Worm (Caenorhabditis elegans) whole organism, L4 larva: ENCODE results near the gene T24B8.4.

Experiments
- D1046.2 ChIP-seq: fragments of 200-800 bp; sonication (Bioruptor generic); IDR thresholded peaks from 2 replicates; pipeline ENCODE4 v1.3.6; 2022; ENCODE audit warnings: missing genetic modification characterization, missing compliant biosample characterization
- F44E2.7 ChIP-seq: fragments of 200-800 bp; sonication (Bioruptor generic); IDR thresholded peaks from 2 replicates; pipeline ENCODE4 v2.1.2; 2022; ENCODE audit warnings: missing genetic modification characterization, missing compliant biosample characterization
- F49E8.2 ChIP-seq: sonication (generic microtip); optimal IDR thresholded peaks from 2 replicates; lab custom pipeline; 2016; ENCODE audit warnings: missing compliant biosample characterization, mild to moderate bottlenecking, missing genetic modification characterization, borderline replicate concordance
- Y5F2A.4 ChIP-seq: fragments of 200-800 bp; sonication (Bioruptor generic); optimal IDR thresholded peaks from 2 replicates; lab custom pipeline; 2018; ENCODE audit warnings: mild to moderate bottlenecking, missing genetic modification characterization, missing compliant biosample characterization
- aha-1 ChIP-seq: fragments of 150-350 bp; peaks from one replicate; lab custom pipeline; 2014; ENCODE audit warnings: missing biosample characterization, missing genetic modification characterization
- aly-2 ChIP-seq: sonication (generic microtip); optimal IDR thresholded peaks from 2 replicates; lab custom pipeline; 2018; ENCODE audit warnings: missing biosample characterization, missing genetic modification characterization
- ama-1 ChIP-seq: fragments of 150-350 bp; optimal IDR thresholded peaks from 2 replicates; lab custom pipeline; 2014; ENCODE audit warnings: inconsistent platforms, mixed read lengths
- ceh-32 ChIP-seq: sonication (generic microtip); optimal IDR thresholded peaks from 2 replicates; lab custom pipeline; 2016; ENCODE audit warnings: mild to moderate bottlenecking, missing genetic modification characterization, missing compliant biosample characterization; ENCODE audit not compliant: poor library complexity
- ces-1 ChIP-seq: fragments of 150-350 bp; sonication (generic microtip); optimal IDR thresholded peaks from 4 replicates; lab custom pipeline; 2014; ENCODE audit warnings: missing biosample characterization, missing genetic modification reagents, missing genetic modification characterization
- cey-2 ChIP-seq: sonication (generic microtip); optimal IDR thresholded peaks from 3 replicates; lab custom pipeline; 2017; ENCODE audit warnings: missing genetic modification characterization, mild to moderate bottlenecking, missing compliant biosample characterization, antibody characterized with exemption, borderline replicate concordance; ENCODE audit not compliant: insufficient read depth
- daf-12 ChIP-seq: fragments of 150-350 bp; optimal IDR thresholded peaks from 2 replicates; lab custom pipeline; 2014; ENCODE audit warnings: missing biosample characterization, missing genetic modification reagents, missing genetic modification characterization
- dmd-6 ChIP-seq: fragments of 200-800 bp; sonication (Bioruptor generic); IDR thresholded peaks from 2 replicates; pipeline ENCODE4 v1.3.6; 2022; ENCODE audit warnings: missing genetic modification reagents, missing genetic modification characterization, missing compliant biosample characterization
- dmd-8 ChIP-seq: fragments of 200-800 bp; sonication (Bioruptor generic); IDR thresholded peaks from 2 replicates; pipeline ENCODE4 v1.3.6; 2022; ENCODE audit warnings: missing genetic modification characterization, missing compliant biosample characterization
- dmd-9 ChIP-seq: fragments of 200-800 bp; sonication (Bioruptor generic); IDR thresholded peaks from 2 replicates; pipeline ENCODE4 v1.3.6; 2022; ENCODE audit warnings: missing genetic modification reagents, missing genetic modification characterization, missing compliant biosample characterization
- dpl-1 ChIP-seq: fragments of 150-350 bp; optimal IDR thresholded peaks from 2 replicates; lab custom pipeline; 2014; ENCODE audit warnings: missing biosample characterization, missing genetic modification reagents, missing genetic modification characterization
- egl-43 ChIP-seq: fragments of 200-800 bp; sonication (Bioruptor generic); IDR thresholded peaks from 2 replicates; pipeline ENCODE4 v1.3.6; 2022; ENCODE audit warnings: missing genetic modification reagents, missing genetic modification characterization, missing compliant biosample characterization
- fkh-10 ChIP-seq: fragments of 150-350 bp; optimal IDR thresholded peaks from 2 replicates; lab custom pipeline; 2014; ENCODE audit warnings: missing biosample characterization, missing genetic modification reagents, missing genetic modification characterization
- fos-1 ChIP-seq: fragments of 150-350 bp; optimal IDR thresholded peaks from 2 replicates; lab custom pipeline; 2014; ENCODE audit warnings: missing biosample characterization, missing genetic modification characterization
- gei-8 ChIP-seq: fragments of 200-800 bp; sonication (Bioruptor generic); optimal IDR thresholded peaks from 2 replicates; lab custom pipeline; 2018; ENCODE audit warnings: mild to moderate bottlenecking, missing genetic modification characterization, missing compliant biosample characterization
- hlh-30 ChIP-seq: sonication (generic microtip); optimal IDR thresholded peaks from 2 replicates; lab custom pipeline; 2017; ENCODE audit warnings: antibody characterized with exemption, mild to moderate bottlenecking, missing genetic modification characterization, missing compliant biosample characterization; ENCODE audit not compliant: insufficient read depth
- jun-1 ChIP-seq: fragments of 150-350 bp; optimal IDR thresholded peaks from 2 replicates; lab custom pipeline; 2014; ENCODE audit warnings: missing biosample characterization, missing genetic modification reagents, missing genetic modification characterization
- lim-7 ChIP-seq: fragments of 200-800 bp; sonication (Bioruptor generic); IDR thresholded peaks from 2 replicates; pipeline ENCODE4 v1.3.6; 2022; ENCODE audit warnings: missing genetic modification characterization, missing compliant biosample characterization
- lin-13 ChIP-seq: fragments of 150-350 bp; optimal IDR thresholded peaks from 2 replicates; lab custom pipeline; 2014; ENCODE audit warnings: missing biosample characterization, missing genetic modification reagents, missing genetic modification characterization
- lin-29 ChIP-seq: fragments of 200-800 bp; sonication (Bioruptor generic); IDR thresholded peaks from 2 replicates; pipeline ENCODE4 v1.3.6; 2022; ENCODE audit warnings: missing genetic modification reagents, missing genetic modification characterization, missing compliant biosample characterization
- lin-38 ChIP-seq: fragments of 200-800 bp; sonication (Bioruptor generic); IDR thresholded peaks from 2 replicates; pipeline ENCODE4 v1.3.6; 2022; ENCODE audit warnings: missing genetic modification reagents, missing genetic modification characterization, missing compliant biosample characterization
- lsy-2 ChIP-seq, 2 experiments: fragments of 150-350 bp in 1 of 2; sonication (generic microtip) in 1 of 2; optimal IDR thresholded peaks; 2 replicates each; lab custom pipeline; 2014 to 2017; ENCODE audit warnings: missing biosample characterization in 2 of 2, missing genetic modification characterization in 2 of 2
- madf-5 ChIP-seq, 2 experiments: fragments of 200-800 bp; sonication (Bioruptor generic); IDR thresholded peaks; 2 replicates each; pipeline ENCODE4 v1.3.6; 2022; ENCODE audit warnings: missing compliant biosample characterization in 2 of 2, missing genetic modification characterization in 2 of 2
- madf-9 ChIP-seq: fragments of 200-800 bp; sonication (Bioruptor generic); conservative IDR thresholded peaks from 2 replicates; pipeline ENCODE4 v1.3.6; 2022; ENCODE audit warnings: missing genetic modification reagents, missing genetic modification characterization, missing compliant biosample characterization
- mdt-29 ChIP-seq: fragments of 200-800 bp; sonication (Bioruptor generic); IDR thresholded peaks from 2 replicates; pipeline ENCODE4 v1.3.6; 2022; ENCODE audit warnings: missing genetic modification reagents, missing genetic modification characterization, missing compliant biosample characterization
- mep-1 ChIP-seq: fragments of 150-350 bp; sonication (generic microtip); optimal IDR thresholded peaks from 3 replicates; lab custom pipeline; 2014; ENCODE audit warnings: missing biosample characterization, missing genetic modification characterization
- mxl-2 ChIP-seq: fragments of 200-800 bp; sonication (Bioruptor generic); conservative IDR thresholded peaks from 2 replicates; pipeline ENCODE4 v1.3.6; 2022; ENCODE audit warnings: missing genetic modification reagents, missing genetic modification characterization, missing compliant biosample characterization
- mxl-3 ChIP-seq: fragments of 200-800 bp; sonication (Bioruptor generic); optimal IDR thresholded peaks from 2 replicates; lab custom pipeline; 2018; ENCODE audit warnings: mild to moderate bottlenecking, missing genetic modification characterization, missing compliant biosample characterization
- nhr-111 ChIP-seq: fragments of 200-800 bp; sonication (Bioruptor generic); optimal IDR thresholded peaks from 2 replicates; lab custom pipeline; 2018; ENCODE audit warnings: mild to moderate bottlenecking, missing genetic modification characterization, missing compliant biosample characterization
- nhr-237 ChIP-seq: sonication (generic microtip); optimal IDR thresholded peaks from 2 replicates; lab custom pipeline; 2017; ENCODE audit warnings: missing biosample characterization, missing genetic modification characterization
- nhr-25 ChIP-seq: sonication (generic microtip); optimal IDR thresholded peaks from 2 replicates; lab custom pipeline; 2017; ENCODE audit warnings: missing genetic modification characterization, mild to moderate bottlenecking, missing compliant biosample characterization, antibody characterized with exemption, moderate library complexity, borderline replicate concordance; ENCODE audit not compliant: insufficient read depth
- nhr-6 ChIP-seq: fragments of 150-350 bp; optimal IDR thresholded peaks from 2 replicates; lab custom pipeline; 2014; ENCODE audit warnings: missing biosample characterization, missing genetic modification characterization
- saeg-2 ChIP-seq: fragments of 200-800 bp; sonication (Bioruptor generic); IDR thresholded peaks from 2 replicates; pipeline ENCODE4 v1.3.6; 2022; ENCODE audit warnings: missing genetic modification reagents, missing genetic modification characterization, missing compliant biosample characterization
- sdz-12 ChIP-seq: fragments of 200-800 bp; sonication (Bioruptor generic); optimal IDR thresholded peaks from 2 replicates; lab custom pipeline; 2018; ENCODE audit warnings: mild to moderate bottlenecking, missing genetic modification characterization, missing compliant biosample characterization
- skn-1 ChIP-seq: fragments of 150-350 bp; optimal IDR thresholded peaks from 2 replicates; lab custom pipeline; 2014; ENCODE audit warnings: missing biosample characterization, missing genetic modification characterization
- snpc-4 ChIP-seq: fragments of 150-350 bp; optimal IDR thresholded peaks from 2 replicates; lab custom pipeline; 2014; ENCODE audit warnings: missing biosample characterization, missing genetic modification characterization
- spr-1 ChIP-seq: sonication (generic microtip); optimal IDR thresholded peaks from 2 replicates; lab custom pipeline; 2016; ENCODE audit warnings: mild to moderate bottlenecking, missing genetic modification characterization, missing compliant biosample characterization
- tag-97 ChIP-seq: fragments of 200-800 bp; sonication (Bioruptor generic); IDR thresholded peaks from 2 replicates; pipeline ENCODE4 v1.3.6; 2022; ENCODE audit warnings: missing genetic modification characterization, missing compliant biosample characterization
- unc-130 ChIP-seq: sonication (generic microtip); optimal IDR thresholded peaks from 2 replicates; lab custom pipeline; 2016; ENCODE audit warnings: missing genetic modification reagents, missing genetic modification characterization, missing compliant biosample characterization
- vab-7 ChIP-seq: fragments of 200-800 bp; sonication (Bioruptor generic); IDR thresholded peaks from 2 replicates; pipeline ENCODE4 v1.3.6; 2022; ENCODE audit warnings: missing genetic modification reagents, missing genetic modification characterization, missing compliant biosample characterization
- zfp-2 ChIP-seq: sonication (generic microtip); optimal IDR thresholded peaks from 2 replicates; lab custom pipeline; 2016; ENCODE audit warnings: mild to moderate bottlenecking, missing genetic modification characterization, missing compliant biosample characterization
- zip-11 ChIP-seq: fragments of 200-800 bp; sonication (Bioruptor generic); IDR thresholded peaks from 2 replicates; pipeline ENCODE4 v1.3.6; 2022; ENCODE audit warnings: missing genetic modification characterization, missing compliant biosample characterization
- ztf-11 ChIP-seq: fragments of 150-350 bp; optimal IDR thresholded peaks from 2 replicates; lab custom pipeline; 2014; ENCODE audit warnings: missing biosample characterization, missing genetic modification characterization

T24B8.4 gene

DNA sequence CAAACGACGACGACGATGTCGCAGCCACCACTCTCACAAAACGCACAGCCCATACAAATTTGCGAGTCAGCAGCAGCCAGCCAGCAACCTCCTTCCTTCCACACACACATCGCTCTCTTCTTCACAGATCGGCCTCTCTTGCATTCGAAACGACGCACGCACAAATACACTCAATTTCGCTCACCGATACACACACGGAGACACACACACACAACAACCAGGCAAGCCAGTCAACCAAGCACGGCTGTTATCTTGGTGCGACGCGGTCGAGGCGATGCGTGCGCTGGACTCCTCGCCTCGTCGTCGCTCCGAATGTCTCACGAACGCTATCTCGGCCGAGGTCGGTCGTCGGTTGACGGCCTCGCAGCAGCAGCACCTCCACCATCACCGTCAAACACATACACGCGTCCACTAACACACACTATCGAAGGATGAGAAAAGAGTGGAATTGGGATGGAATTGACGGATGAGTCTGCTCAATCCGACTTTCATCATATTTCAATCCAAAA, 10.3 kb downstream of the T24B8.4 start (continued):
- TF ChIP-seq Y5F2A.4 (GFP tag; lab: Kevin White, UChicago): no peak
- TF ChIP-seq vab-7 (GFP tag; lab: Robert Waterston, UW): no peak; the same call in 1 of the 2 replicates
- no peak for TF ChIP-seq F49E8.2
- TF ChIP-seq egl-43: peak; percentile 85

DNA sequence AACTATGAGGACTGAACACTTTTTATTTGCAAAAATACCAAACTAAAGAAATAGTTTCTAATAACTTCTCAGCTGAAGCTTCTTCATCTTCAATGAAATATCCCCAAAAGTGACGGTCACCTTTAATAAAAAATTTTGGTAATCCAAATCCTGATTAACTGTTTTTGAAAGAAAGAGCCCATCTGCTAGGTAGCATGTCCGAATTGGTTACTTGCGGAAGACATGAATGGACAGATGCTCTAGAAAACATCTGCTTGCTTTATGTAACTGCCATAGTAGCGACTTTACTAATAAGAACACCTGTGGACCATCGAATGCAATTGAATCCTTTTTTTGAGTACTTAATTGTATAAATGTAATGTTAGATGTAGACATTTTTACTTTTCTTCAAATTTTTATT, 11.6 kb downstream of the T24B8.4 start:
- TF ChIP-seq mep-1 (tag; lab: Kevin White, UChicago) (no peak), madf-5 (GFP tag; IDR thresholded peaks at IDR 0.05; lab: Robert Waterston, UW) (no peak), F44E2.7 (GFP tag; lab: Robert Waterston, UW) (no peak), daf-12 (no peak), nhr-237 (tag; lab: Kevin White, UChicago) (no peak), gei-8 (GFP tag; lab: Kevin White, UChicago) (no peak), dmd-9 (GFP tag; lab: Robert Waterston, UW) (no peak), zip-11 (GFP tag; lab: Robert Waterston, UW) (no peak), sdz-12 (no peak), lin-29 (GFP tag; lab: Robert Waterston, UW) (no peak), ama-1 (no peak), hlh-30 (tag; lab: Kevin White, UChicago) (no peak), ztf-11 (tag; lab: Kevin White, UChicago) (no peak), nhr-25 (tag; lab: Kevin White, UChicago) (no peak), aha-1 (tag; lab: Kevin White, UChicago) (no peak)

DNA sequence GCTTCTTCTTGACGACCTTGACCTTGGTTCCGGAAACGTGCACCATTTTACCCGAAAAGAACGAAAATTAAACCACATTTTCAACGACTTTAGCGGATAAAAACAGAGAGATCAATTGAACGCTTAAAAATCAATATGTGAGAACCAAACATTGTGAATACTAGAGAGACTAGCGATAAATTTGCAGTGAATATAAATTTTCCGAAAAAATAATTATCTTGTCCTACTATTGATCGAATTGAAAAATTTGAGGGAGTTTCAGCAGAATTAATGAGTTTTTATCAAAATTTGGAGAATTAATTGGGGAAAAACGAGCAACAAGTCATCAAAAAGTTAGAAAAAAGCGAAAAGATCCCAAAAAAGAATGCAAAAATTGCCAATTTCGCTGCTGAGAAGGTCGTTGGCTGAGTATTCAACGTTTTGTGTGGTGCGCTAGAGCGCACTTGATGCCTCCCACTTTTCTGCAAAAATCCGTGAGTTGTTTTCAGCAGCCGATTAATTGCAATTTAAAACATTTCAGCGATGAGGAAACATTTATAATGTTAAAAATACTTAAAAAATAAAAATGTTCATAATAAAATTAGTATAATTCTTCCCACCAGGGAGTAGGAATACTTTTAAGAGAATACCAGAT, 13.5 kb downstream of the T24B8.4 start, which contains the start of gene rpl-32:
Gene rpl-32 (minus strand): TSS at position 51 of the 634 bp plus-strand sequence.
- no peak for TF ChIP-seq madf-9 (GFP tag; lab: Robert Waterston, UW)
- TF ChIP-seq sdz-12: no peak
- no peak for TF ChIP-seq D1046.2 (GFP tag; lab: Robert Waterston, UW)
- no peak for TF ChIP-seq nhr-237 (tag; lab: Kevin White, UChicago)
- peak; percentile 6 to 90 for TF ChIP-seq lsy-2 (tag; optimal IDR thresholded peaks at IDR 0.05; lab: Kevin White, UChicago)
- TF ChIP-seq mxl-3 (GFP tag; lab: Kevin White, UChicago): no peak
- TF ChIP-seq dmd-8 (GFP tag; lab: Robert Waterston, UW): no peak
- TF ChIP-seq snpc-4 (tag; lab: Kevin White, UChicago): no peak
- TF ChIP-seq zfp-2: no peak
- TF ChIP-seq lin-29 (GFP tag; lab: Robert Waterston, UW): no peak
- TF ChIP-seq nhr-6 (tag; lab: Kevin White, UChicago): peak; percentile 81
- TF ChIP-seq unc-130 (GFP tag; lab: Kevin White, UChicago): peak; percentile 66
- TF ChIP-seq Y5F2A.4 (GFP tag; lab: Kevin White, UChicago): no peak
- TF ChIP-seq ceh-32 (tag; lab: Kevin White, UChicago): no peak
- TF ChIP-seq mdt-29: no peak
- TF ChIP-seq lim-7: no peak
- no peak for TF ChIP-seq skn-1 (tag; lab: Kevin White, UChicago)
- TF ChIP-seq fos-1 (tag; lab: Kevin White, UChicago): no peak
- TF ChIP-seq mxl-2 (GFP tag; lab: Robert Waterston, UW): no peak
- TF ChIP-seq spr-1: no peak
- TF ChIP-seq dpl-1 (GFP tag; lab: Kevin White, UChicago): peak; percentile 71
- peak; percentile 97 for TF ChIP-seq lin-38 (GFP tag; lab: Robert Waterston, UW)
- no peak for TF ChIP-seq aly-2
- TF ChIP-seq cey-2 (tag; lab: Kevin White, UChicago): no peak
- peak; percentile 14 for TF ChIP-seq fkh-10 (GFP tag; lab: Kevin White, UChicago)
- no peak for TF ChIP-seq jun-1 (tag; lab: Kevin White, UChicago)
- TF ChIP-seq F44E2.7 (GFP tag; lab: Robert Waterston, UW): no peak
- TF ChIP-seq ces-1 (GFP tag; lab: Kevin White, UChicago): no peak
- TF ChIP-seq dmd-6 (GFP tag; lab: Robert Waterston, UW): peak; percentile 50
- TF ChIP-seq nhr-111 (GFP tag; lab: Kevin White, UChicago): no peak
- TF ChIP-seq lin-13 (GFP tag; lab: Kevin White, UChicago): peak; percentile 70
- no peak for TF ChIP-seq saeg-2 (GFP tag; lab: Robert Waterston, UW)
- no peak for TF ChIP-seq tag-97 (GFP tag; lab: Robert Waterston, UW)
